Worm (Caenorhabditis elegans): ENCODE results near the gene H20E11.3.

The H20E11.3 gene

DNA sequence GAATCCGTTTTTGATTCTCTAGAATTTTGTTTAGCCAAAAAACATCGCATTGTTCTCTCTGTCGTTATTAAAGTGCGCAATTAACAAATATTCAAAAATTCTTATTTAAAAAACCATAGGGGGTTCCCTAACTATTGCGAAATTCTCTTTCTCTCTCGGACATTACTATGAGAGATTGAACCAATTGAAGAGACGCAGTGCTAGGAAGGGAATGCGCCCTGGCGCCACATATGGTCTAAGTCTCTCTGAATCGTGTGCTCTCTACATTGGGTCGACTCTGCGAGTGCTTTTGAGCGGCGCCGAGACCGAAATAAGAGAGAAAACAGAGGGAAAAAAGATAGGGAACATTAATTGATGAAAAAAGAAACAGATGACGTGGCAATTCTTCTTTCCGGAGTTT, 38.7 kb upstream of the H20E11.3 start (continued):
- TF ChIP-seq grh-1 (GFP tag; IDR thresholded peaks at IDR 0.05) (no peak), fkh-4 (tag; optimal IDR thresholded peaks at IDR 0.05; ENCODE audit: borderline replicate concordance) (peak; percentile 57), sox-4 (tag; optimal IDR thresholded peaks at IDR 0.05) (no peak), nhr-76 (tag; optimal IDR thresholded peaks at IDR 0.05) (no peak), hlh-17 (GFP tag; optimal IDR thresholded peaks at IDR 0.05; ENCODE audit: borderline replicate concordance) (no peak), elt-3 (tag; optimal IDR thresholded peaks at IDR 0.05) (peak in 1 of 6 experiments; percentile 41), dsc-1 (tag; optimal IDR thresholded peaks at IDR 0.05) (peak; percentile 90), ceh-63 (GFP tag; optimal IDR thresholded peaks at IDR 0.05) (no peak), lsy-2 (tag; optimal IDR thresholded peaks at IDR 0.05) (peak; percentile 65 to 68), unc-130 (tag; optimal IDR thresholded peaks at IDR 0.05) (no peak), efl-3 (GFP tag; optimal IDR thresholded peaks at IDR 0.05) (no peak), C34B4.2 (tag; optimal IDR thresholded peaks at IDR 0.05) (no peak), egl-13 (tag; optimal IDR thresholded peaks at IDR 0.05) (peak; percentile 37), egl-27 (tag; optimal IDR thresholded peaks at IDR 0.05) (peak in 1 of 2 experiments; percentile 16), ztf-11 (tag; optimal IDR thresholded peaks at IDR 0.05) (no peak), ets-5 (GFP tag; IDR thresholded peaks at IDR 0.05) (no peak), alr-1 (tag; optimal IDR thresholded peaks at IDR 0.05; ENCODE audit: borderline replicate concordance) (no peak), mef-2 (tag; optimal IDR thresholded peaks at IDR 0.05) (peak; percentile 13), unc-86 (tag; optimal IDR thresholded peaks at IDR 0.05) (peak; percentile 53), pqm-1 (tag; optimal IDR thresholded peaks at IDR 0.05) (no peak), C16A3.4 (tag; optimal IDR thresholded peaks at IDR 0.05) (no peak), swsn-7 (tag; optimal IDR thresholded peaks at IDR 0.05) (peak; percentile 76), aha-1 (tag; optimal IDR thresholded peaks at IDR 0.05) (no peak), fos-1 (tag; optimal IDR thresholded peaks at IDR 0.05) (no peak), lin-15B (tag; optimal IDR thresholded peaks at IDR 0.05) (no peak), tlp-1 (tag; optimal IDR thresholded peaks at IDR 0.05) (no peak), Y116A8C.19 (tag; optimal IDR thresholded peaks at IDR 0.05; ENCODE audit: borderline replicate concordance) (no peak), xbp-1 (tag; optimal IDR thresholded peaks at IDR 0.05) (peak; percentile 68), nhr-12 (tag; optimal IDR thresholded peaks at IDR 0.05) (no peak), hpl-2 (GFP tag; optimal IDR thresholded peaks at IDR 0.05) (peak; percentile 50), nhr-85 (tag) (no peak)

DNA sequence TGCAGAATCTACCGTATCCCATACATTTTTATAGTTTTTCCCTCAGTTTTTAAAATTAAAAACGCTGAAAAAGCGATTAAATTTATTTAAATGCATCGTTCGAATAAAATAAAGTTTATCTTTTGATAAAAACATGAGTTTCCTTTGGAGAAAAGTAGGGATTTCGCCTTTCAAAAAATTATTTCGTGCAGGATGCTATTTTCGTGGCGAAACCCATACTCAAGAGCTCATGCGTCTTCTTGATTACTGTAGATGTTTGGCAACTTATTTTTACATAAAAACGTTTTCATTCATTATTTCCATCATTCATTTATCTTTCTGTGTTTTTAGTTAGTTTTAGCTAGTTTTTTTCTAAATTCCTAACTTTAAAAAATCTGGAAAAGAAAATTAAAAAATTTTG, 34.7 kb upstream of the H20E11.3 start:
- TF ChIP-seq hlh-17 (GFP tag; optimal IDR thresholded peaks at IDR 0.05; ENCODE audit: borderline replicate concordance), result no peak
- no peak for TF ChIP-seq tlp-1 (tag; optimal IDR thresholded peaks at IDR 0.05)
- no peak for TF ChIP-seq hlh-4 (tag; optimal IDR thresholded peaks at IDR 0.05)
- no peak for TF ChIP-seq Y116A8C.19 (tag; optimal IDR thresholded peaks at IDR 0.05; ENCODE audit: borderline replicate concordance)
- TF ChIP-seq grh-1 (GFP tag; IDR thresholded peaks at IDR 0.05), result no peak
- TF ChIP-seq rnt-1 (tag; optimal IDR thresholded peaks at IDR 0.05), result no peak
- no peak for TF ChIP-seq lin-14 (GFP tag; optimal IDR thresholded peaks at IDR 0.05)
- no peak for TF ChIP-seq nhr-11 (tag; optimal IDR thresholded peaks at IDR 0.05)
- no peak for TF ChIP-seq unc-30 (tag; optimal IDR thresholded peaks at IDR 0.05)
- TF ChIP-seq dpl-1 (GFP tag; optimal IDR thresholded peaks at IDR 0.05), result no peak
- TF ChIP-seq ets-5 (GFP tag; IDR thresholded peaks at IDR 0.05), result no peak
- no peak for TF ChIP-seq lsy-2 (tag; optimal IDR thresholded peaks at IDR 0.05)
- TF ChIP-seq sup-37 (GFP tag; optimal IDR thresholded peaks at IDR 0.05), result no peak
- TF ChIP-seq nhr-237 (tag; optimal IDR thresholded peaks at IDR 0.05), result no peak
- no peak for TF ChIP-seq dsc-1 (tag; optimal IDR thresholded peaks at IDR 0.05)
- no peak for TF ChIP-seq blmp-1 (tag; optimal IDR thresholded peaks at IDR 0.05)
- TF ChIP-seq nhr-77 (tag; optimal IDR thresholded peaks at IDR 0.05), result no peak
- no peak for TF ChIP-seq nhr-12 (tag; optimal IDR thresholded peaks at IDR 0.05)
- TF ChIP-seq unc-62 (GFP tag; optimal IDR thresholded peaks at IDR 0.05), result no peak

Data from whole organism, L1 larva.